Worm (Caenorhabditis elegans): ENCODE results near the gene unc-62.

unc-62 gene

ce11 chrV:4499156-4499808 is 2.0 kb downstream of the unc-62 start (continued):
- no peak for TF ChIP-seq nhr-10 (tag; optimal IDR thresholded peaks at IDR 0.05)

- no peak for TF ChIP-seq dmd-4 (tag; optimal IDR thresholded peaks at IDR 0.05)
- TF ChIP-seq elt-1 (tag; optimal IDR thresholded peaks at IDR 0.05) = no peak
- no peak for TF ChIP-seq lin-11 (tag; optimal IDR thresholded peaks at IDR 0.05)
- TF ChIP-seq ama-1 (optimal IDR thresholded peaks at IDR 0.05) = no peak
- no peak for TF ChIP-seq sma-9 (GFP tag; optimal IDR thresholded peaks at IDR 0.05)
- TF ChIP-seq sma-9 (tag; optimal IDR thresholded peaks at IDR 0.05) = no peak
- no peak for TF ChIP-seq nhr-10 (tag; optimal IDR thresholded peaks at IDR 0.05)
- no peak for TF ChIP-seq unc-39 (tag; optimal IDR thresholded peaks at IDR 0.05)
- no peak for TF ChIP-seq crh-2 (tag; optimal IDR thresholded peaks at IDR 0.05)
- no peak for TF ChIP-seq mdl-1 (tag; optimal IDR thresholded peaks at IDR 0.05)
- no peak for TF ChIP-seq unc-55 (GFP tag; optimal IDR thresholded peaks at IDR 0.05)
- no peak for TF ChIP-seq unc-62 (GFP tag; optimal IDR thresholded peaks at IDR 0.05)
- TF ChIP-seq blmp-1 (tag; optimal IDR thresholded peaks at IDR 0.05; ENCODE audit: insufficient read depth) = no peak
- TF ChIP-seq aly-2 (tag; optimal IDR thresholded peaks at IDR 0.05) = no peak
- TF ChIP-seq nhr-23 (tag; optimal IDR thresholded peaks at IDR 0.05) = no peak
- no peak for TF ChIP-seq ztf-1 (GFP tag; conservative IDR thresholded peaks at IDR 0.05)
- TF ChIP-seq sem-4 (tag; optimal IDR thresholded peaks at IDR 0.05) = no peak
- TF ChIP-seq egl-27 (tag; optimal IDR thresholded peaks at IDR 0.05) = no peak
Observed at ce11 chrV:4500709-4501108, 3.4 kb downstream of the unc-62 start.

ce11 chrV:4501974-4502373 is 4.7 kb downstream of the unc-62 start:
- TF ChIP-seq fos-1 (tag; optimal IDR thresholded peaks at IDR 0.05) (peak; percentile 81), ztf-1 (GFP tag; conservative IDR thresholded peaks at IDR 0.05) (no peak)

ce11 chrV:4502624-4503023 is 5.4 kb downstream of the unc-62 start:
- TF ChIP-seq nhr-237 (tag; optimal IDR thresholded peaks at IDR 0.05) (no peak), lsy-2 (tag; optimal IDR thresholded peaks at IDR 0.05) (peak in 1 of 2 experiments; percentile 4), sma-9 (GFP tag; optimal IDR thresholded peaks at IDR 0.05) (peak; percentile 21), sma-9 (tag; optimal IDR thresholded peaks at IDR 0.05) (no peak)

ce11 chrV:4503868-4504365 is 6.7 kb downstream of the unc-62 start:
- no peak for TF ChIP-seq egl-27 (tag; optimal IDR thresholded peaks at IDR 0.05)
- no peak for TF ChIP-seq nhr-21 (tag; optimal IDR thresholded peaks at IDR 0.05)
- no peak for TF ChIP-seq ceh-82 (tag; optimal IDR thresholded peaks at IDR 0.05)
- TF ChIP-seq lin-11 (tag; optimal IDR thresholded peaks at IDR 0.05) = no peak
- TF ChIP-seq peb-1 (tag; optimal IDR thresholded peaks at IDR 0.05) = no peak
- TF ChIP-seq zag-1 (tag; optimal IDR thresholded peaks at IDR 0.05) = no peak
- no peak for TF ChIP-seq ceh-16 (tag; optimal IDR thresholded peaks at IDR 0.05)
- TF ChIP-seq F13H6.1 (tag; optimal IDR thresholded peaks at IDR 0.05) = no peak
- TF ChIP-seq Y55F3AM.14 (GFP tag; optimal IDR thresholded peaks at IDR 0.05) = no peak
- TF ChIP-seq ztf-1 (GFP tag; conservative IDR thresholded peaks at IDR 0.05) = no peak
- TF ChIP-seq snpc-4 (tag; optimal IDR thresholded peaks at IDR 0.05) = no peak
- no peak for TF ChIP-seq skn-1 (tag; optimal IDR thresholded peaks at IDR 0.05)
- TF ChIP-seq gmeb-1 (tag; optimal IDR thresholded peaks at IDR 0.05) = no peak
- TF ChIP-seq nhr-11 (tag; optimal IDR thresholded peaks at IDR 0.05) = no peak
- no peak for TF ChIP-seq unc-62 (GFP tag; optimal IDR thresholded peaks at IDR 0.05)
- no peak for TF ChIP-seq sem-4 (tag; optimal IDR thresholded peaks at IDR 0.05)
- no peak for TF ChIP-seq mdl-1 (tag; optimal IDR thresholded peaks at IDR 0.05)
- TF ChIP-seq lsy-2 (tag; optimal IDR thresholded peaks at IDR 0.05) = no peak
- TF ChIP-seq nhr-129 (tag; optimal IDR thresholded peaks at IDR 0.05) = no peak

- no peak for TF ChIP-seq aly-2 (tag; optimal IDR thresholded peaks at IDR 0.05)
- no peak for TF ChIP-seq dmd-4 (tag; optimal IDR thresholded peaks at IDR 0.05)
- no peak for TF ChIP-seq ceh-16 (tag; optimal IDR thresholded peaks at IDR 0.05)
- TF ChIP-seq elt-1 (tag; optimal IDR thresholded peaks at IDR 0.05) = no peak
- no peak for TF ChIP-seq sma-9 (GFP tag; optimal IDR thresholded peaks at IDR 0.05)
- TF ChIP-seq sma-9 (tag; optimal IDR thresholded peaks at IDR 0.05) = no peak
- no peak for TF ChIP-seq sem-4 (tag; optimal IDR thresholded peaks at IDR 0.05)
- TF ChIP-seq mdl-1 (tag; optimal IDR thresholded peaks at IDR 0.05) = no peak
- TF ChIP-seq nhr-129 (tag; optimal IDR thresholded peaks at IDR 0.05) = no peak
- no peak for TF ChIP-seq nhr-12 (tag; optimal IDR thresholded peaks at IDR 0.05)
- no peak for TF ChIP-seq lsy-2 (tag; optimal IDR thresholded peaks at IDR 0.05)
- TF ChIP-seq egl-27 (tag; optimal IDR thresholded peaks at IDR 0.05) = no peak
- no peak for TF ChIP-seq crh-2 (tag; optimal IDR thresholded peaks at IDR 0.05)
- TF ChIP-seq nhr-10 (tag; optimal IDR thresholded peaks at IDR 0.05) = no peak
Observed at ce11 chrV:4504445-4504844, 7.2 kb downstream of the unc-62 start.

Measured in whole organism, L2 larva.